Fruit fly (Drosophila melanogaster) whole organism, embryonic: ENCODE measurements around the gene Tsc1.

ENCODE experiments used
- Ada2b ChIP-seq: fragments of 200-800 bp; sonication (Bioruptor generic); IDR thresholded peaks from 2 replicates; pipeline ENCODE4 v1.3.6; 2022; ENCODE audit warnings: missing biosample characterization, missing genetic modification characterization
- Asciz ChIP-seq: fragments of 200-800 bp; sonication (Bioruptor generic); optimal IDR thresholded peaks from 2 replicates; lab custom pipeline; 2017; ENCODE audit warnings: missing biosample characterization, mild to moderate bottlenecking, missing genetic modification characterization, missing genetic modification reagents
- BtbVII ChIP-seq: fragments of 200-800 bp; sonication (Bioruptor generic); optimal IDR thresholded peaks from 3 replicates; lab custom pipeline; 2017; ENCODE audit warnings: missing biosample characterization, mild to moderate bottlenecking, missing genetic modification characterization
- CG10209 ChIP-seq: fragments of 200-800 bp; sonication (Bioruptor generic); optimal IDR thresholded peaks from 3 replicates; lab custom pipeline; 2017; ENCODE audit warnings: missing biosample characterization, mild to moderate bottlenecking, missing genetic modification characterization, missing genetic modification reagents
- CG10543 ChIP-seq: fragments of 200-800 bp; sonication (Bioruptor generic); optimal IDR thresholded peaks from 3 replicates; lab custom pipeline; 2017; ENCODE audit warnings: missing biosample characterization, mild to moderate bottlenecking, missing genetic modification characterization, moderate library complexity
- CG11398 ChIP-seq: fragments of 200-800 bp; sonication (Bioruptor generic); optimal IDR thresholded peaks from 2 replicates; lab custom pipeline; 2016; ENCODE audit warnings: missing biosample characterization, missing genetic modification characterization
- CG11504 ChIP-seq: fragments of 200-800 bp; sonication (Bioruptor generic); optimal IDR thresholded peaks from 3 replicates; lab custom pipeline; 2019; ENCODE audit warnings: missing biosample characterization, mild to moderate bottlenecking, missing genetic modification characterization, moderate library complexity
- CG12744 ChIP-seq: fragments of 200-800 bp; sonication (Bioruptor generic); optimal IDR thresholded peaks from 2 replicates; lab custom pipeline; 2016; ENCODE audit warnings: missing biosample characterization, missing genetic modification characterization
- CG14014 ChIP-seq: fragments of 200-800 bp; sonication (Bioruptor generic); IDR thresholded peaks from 2 replicates; pipeline ENCODE4 v1.3.6; 2022; ENCODE audit warnings: missing biosample characterization, missing genetic modification characterization
- CG14860 ChIP-seq: fragments of 200-800 bp; sonication (Bioruptor generic); IDR thresholded peaks from 3 replicates; pipeline ENCODE4 v1.3.6; 2022; ENCODE audit warnings: missing biosample characterization, missing genetic modification characterization; ENCODE audit not compliant: partially characterized antibody
- CG15269 ChIP-seq: fragments of 200-800 bp; sonication (Bioruptor generic); optimal IDR thresholded peaks from 2 replicates; lab custom pipeline; 2018; ENCODE audit warnings: missing biosample characterization, mild to moderate bottlenecking, missing genetic modification characterization, moderate library complexity
- CG16815 ChIP-seq: fragments of 200-800 bp; sonication (Bioruptor generic); optimal IDR thresholded peaks from 3 replicates; lab custom pipeline; 2017; ENCODE audit warnings: missing biosample characterization, mild to moderate bottlenecking, missing genetic modification characterization
- CG17361 ChIP-seq: fragments of 200-800 bp; sonication (Bioruptor generic); IDR thresholded peaks from 3 replicates; pipeline ENCODE4 v1.3.6; 2022; ENCODE audit warnings: missing biosample characterization, missing genetic modification characterization
- CG17385 ChIP-seq: fragments of 200-800 bp; sonication (Bioruptor generic); optimal IDR thresholded peaks from 3 replicates; lab custom pipeline; 2018; ENCODE audit warnings: missing biosample characterization, mild to moderate bottlenecking, missing genetic modification characterization
- CG17568 ChIP-seq: fragments of 200-800 bp; sonication (Bioruptor generic); optimal IDR thresholded peaks from 2 replicates; lab custom pipeline; 2018; ENCODE audit warnings: missing biosample characterization, mild to moderate bottlenecking, missing genetic modification characterization, moderate library complexity
- CG18619 ChIP-seq: fragments of 200-800 bp; sonication (Bioruptor generic); optimal IDR thresholded peaks from 3 replicates; lab custom pipeline; 2017; ENCODE audit warnings: missing biosample characterization, mild to moderate bottlenecking, missing genetic modification characterization
- CG2678 ChIP-seq: fragments of 200-800 bp; sonication (Bioruptor generic); optimal IDR thresholded peaks from 3 replicates; lab custom pipeline; 2019; ENCODE audit warnings: missing biosample characterization, mild to moderate bottlenecking, missing genetic modification characterization, moderate library complexity
- CG4328 ChIP-seq: fragments of 200-800 bp; sonication (Bioruptor generic); optimal IDR thresholded peaks from 3 replicates; lab custom pipeline; 2017; ENCODE audit warnings: missing biosample characterization, missing genetic modification reagents, missing genetic modification characterization
- CG4360 ChIP-seq: fragments of 200-800 bp; sonication (Bioruptor generic); IDR thresholded peaks from 2 replicates; pipeline ENCODE4 v1.3.6; 2022; ENCODE audit warnings: missing biosample characterization, missing genetic modification characterization
- CG6683 ChIP-seq: fragments of 200-800 bp; sonication (Bioruptor generic); optimal IDR thresholded peaks from 2 replicates; lab custom pipeline; 2017; ENCODE audit warnings: missing biosample characterization, mild to moderate bottlenecking, missing genetic modification characterization, missing genetic modification reagents
- CG6791 ChIP-seq: fragments of 200-800 bp; sonication (Bioruptor generic); IDR thresholded peaks from 3 replicates; pipeline ENCODE4 v1.3.6; 2022; ENCODE audit warnings: missing biosample characterization, missing genetic modification characterization; ENCODE audit not compliant: partially characterized antibody
- CG7839 ChIP-seq: fragments of 200-800 bp; sonication (Bioruptor generic); optimal IDR thresholded peaks from 3 replicates; lab custom pipeline; 2018; ENCODE audit warnings: missing biosample characterization, mild to moderate bottlenecking, missing genetic modification characterization, moderate library complexity
- CG7987 ChIP-seq: fragments of 200-800 bp; sonication (Bioruptor generic); optimal IDR thresholded peaks from 2 replicates; lab custom pipeline; 2018; ENCODE audit warnings: missing biosample characterization, mild to moderate bottlenecking, missing genetic modification characterization, moderate library complexity
- Camta ChIP-seq: fragments of 200-800 bp; sonication (Bioruptor generic); optimal IDR thresholded peaks from 2 replicates; lab custom pipeline; 2016; ENCODE audit warnings: missing biosample characterization, missing genetic modification characterization
- CkIIα-i1 ChIP-seq: fragments of 200-800 bp; sonication (Bioruptor generic); IDR thresholded peaks from 2 replicates; pipeline ENCODE4 v1.3.6; 2022; ENCODE audit warnings: missing biosample characterization, missing genetic modification characterization
- D19A ChIP-seq: fragments of 200-800 bp; optimal IDR thresholded peaks from 3 replicates; lab custom pipeline; 2019; ENCODE audit warnings: missing biosample characterization, mild to moderate bottlenecking, missing genetic modification characterization, moderate library complexity
- D19B ChIP-seq: fragments of 200-800 bp; sonication (Bioruptor generic); optimal IDR thresholded peaks from 2 replicates; lab custom pipeline; 2017; ENCODE audit warnings: missing biosample characterization, mild to moderate bottlenecking, missing genetic modification characterization
- Dfd ChIP-seq, 2 experiments: fragments of >200 bp; optimal IDR thresholded peaks; 2 replicates each; lab custom pipeline; 2017; ENCODE audit warnings: missing biosample characterization in 2 of 2, missing genetic modification characterization in 2 of 2
- Fer1 ChIP-seq: fragments of 200-800 bp; sonication (Bioruptor generic); optimal IDR thresholded peaks from 2 replicates; lab custom pipeline; 2017; ENCODE audit warnings: missing biosample characterization, mild to moderate bottlenecking, missing genetic modification characterization
- Gug ChIP-seq: fragments of 200-800 bp; sonication (Bioruptor generic); IDR thresholded peaks from 4 replicates; pipeline ENCODE4 v1.3.6; 2022; ENCODE audit warnings: missing biosample characterization, missing genetic modification characterization
- HLH3B ChIP-seq: fragments of 200-800 bp; sonication (Bioruptor generic); IDR thresholded peaks from 2 replicates; pipeline ENCODE4 v1.3.6; 2022; ENCODE audit warnings: missing biosample characterization, missing genetic modification characterization
- Mad ChIP-seq: fragments of 200-800 bp; sonication (Bioruptor generic); optimal IDR thresholded peaks from 2 replicates; lab custom pipeline; 2016; ENCODE audit warnings: missing biosample characterization, missing genetic modification characterization
- Neu2 ChIP-seq: fragments of 200-800 bp; sonication (Bioruptor generic); optimal IDR thresholded peaks from 3 replicates; lab custom pipeline; 2016; ENCODE audit warnings: missing biosample characterization, missing genetic modification characterization, borderline replicate concordance
- Oli ChIP-seq: fragments of 200-800 bp; sonication (Bioruptor generic); optimal IDR thresholded peaks from 2 replicates; lab custom pipeline; 2018; ENCODE audit warnings: missing biosample characterization, mild to moderate bottlenecking, missing genetic modification characterization, moderate library complexity
- Xrp1 ChIP-seq: fragments of 200-800 bp; sonication (Bioruptor generic); IDR thresholded peaks from 2 replicates; pipeline ENCODE4 v1.3.6; 2022; ENCODE audit warnings: missing biosample characterization, missing genetic modification characterization
- ara ChIP-seq: fragments of 200-800 bp; sonication (Bioruptor generic); IDR thresholded peaks from 2 replicates; pipeline ENCODE4 v1.3.6; 2022; ENCODE audit warnings: missing biosample characterization, missing genetic modification characterization
- ato ChIP-seq: fragments of 200-800 bp; sonication (Bioruptor generic); IDR thresholded peaks from 2 replicates; pipeline ENCODE4 v1.3.6; 2022; ENCODE audit warnings: missing biosample characterization, missing genetic modification characterization; ENCODE audit not compliant: partially characterized antibody
- btn ChIP-seq: fragments of 200-800 bp; sonication (Bioruptor generic); optimal IDR thresholded peaks from 2 replicates; lab custom pipeline; 2016; ENCODE audit warnings: missing biosample characterization, missing genetic modification characterization
- chm ChIP-seq: fragments of 200-800 bp; sonication (Bioruptor generic); IDR thresholded peaks from 2 replicates; pipeline ENCODE4 v1.3.6; 2022; ENCODE audit warnings: missing biosample characterization, missing genetic modification characterization
- dysf ChIP-seq: fragments of 200-800 bp; sonication (Bioruptor generic); IDR thresholded peaks from 3 replicates; pipeline ENCODE4 v1.3.6; 2022; ENCODE audit warnings: missing biosample characterization, missing genetic modification characterization
- eyg ChIP-seq: fragments of 200-800 bp; sonication (Bioruptor generic); optimal IDR thresholded peaks from 3 replicates; lab custom pipeline; 2016; ENCODE audit warnings: missing biosample characterization, missing genetic modification characterization
- gsb ChIP-seq: fragments of 200-800 bp; sonication (Bioruptor generic); IDR thresholded peaks from 2 replicates; pipeline ENCODE4 v1.3.6; 2022; ENCODE audit warnings: missing biosample characterization, missing genetic modification characterization
- h ChIP-seq: fragments of >200 bp; optimal IDR thresholded peaks from 2 replicates; lab custom pipeline; 2017
- mam ChIP-seq: fragments of 200-800 bp; sonication (Bioruptor generic); optimal IDR thresholded peaks from 3 replicates; lab custom pipeline; 2016; ENCODE audit warnings: missing biosample characterization, missing genetic modification characterization
- oc ChIP-seq: fragments of 200-800 bp; sonication (Bioruptor generic); optimal IDR thresholded peaks from 2 replicates; lab custom pipeline; 2018; ENCODE audit warnings: missing biosample characterization, mild to moderate bottlenecking, missing genetic modification characterization, moderate library complexity
- p53 ChIP-seq: fragments of 200-800 bp; sonication (Bioruptor generic); optimal IDR thresholded peaks from 2 replicates; lab custom pipeline; 2016; ENCODE audit warnings: missing biosample characterization, missing genetic modification characterization
- pfk ChIP-seq: fragments of 200-800 bp; sonication (Bioruptor generic); optimal IDR thresholded peaks from 2 replicates; lab custom pipeline; 2018; ENCODE audit warnings: missing biosample characterization, mild to moderate bottlenecking, missing genetic modification characterization, moderate library complexity
- slou ChIP-seq: fragments of 200-800 bp; sonication (Bioruptor generic); optimal IDR thresholded peaks from 3 replicates; lab custom pipeline; 2016; ENCODE audit warnings: missing biosample characterization, missing genetic modification characterization
- sr ChIP-seq: fragments of 200-800 bp; sonication (Bioruptor generic); IDR thresholded peaks from 3 replicates; pipeline ENCODE4 v1.3.6; 2022; ENCODE audit warnings: missing biosample characterization, missing genetic modification characterization
- trem ChIP-seq: fragments of 200-800 bp; optimal IDR thresholded peaks from 3 replicates; lab custom pipeline; 2019; ENCODE audit warnings: missing biosample characterization, mild to moderate bottlenecking, missing genetic modification characterization, moderate library complexity
- vfl ChIP-seq: fragments of 200-800 bp; sonication (Bioruptor generic); optimal IDR thresholded peaks from 2 replicates; lab custom pipeline; 2016; ENCODE audit warnings: missing biosample characterization, missing genetic modification characterization

Gene Tsc1

dm6 chr3R:24108902-24109389 lies 21.2 kb upstream of the Tsc1 start, which contains the start of the genes eIF4EHP and CG18428 (continued):
- TF ChIP-seq Asciz (GFP tag; lab: Kevin White, UChicago) = peak; percentile 99
- peak; percentile 94 for TF ChIP-seq mam (GFP tag; lab: Kevin White, UChicago)
- 0 out of 2 replicates have a peak, but pooled peaks have one; percentile 98 for TF ChIP-seq ara (GFP tag; lab: Robert Waterston, UW)
- peak; percentile 99 for TF ChIP-seq D19B (GFP tag; lab: Kevin White, UChicago)
- TF ChIP-seq CG18619 (GFP tag; lab: Kevin White, UChicago) = peak; percentile 99
- no peak for TF ChIP-seq Xrp1 (GFP tag; lab: Robert Waterston, UW)
- TF ChIP-seq CG10209 (GFP tag; lab: Kevin White, UChicago) = peak; percentile 99
- peak; percentile 99 for TF ChIP-seq Oli (tag; lab: Kevin White, UChicago)
- peak; percentile 84 for TF ChIP-seq Mad (GFP tag; lab: Kevin White, UChicago)
- TF ChIP-seq p53 = peak; percentile 4
- TF ChIP-seq CG2678 (tag; lab: Kevin White, UChicago) = peak; percentile 100
- no peak for TF ChIP-seq gsb (GFP tag; lab: Robert Waterston, UW)
- peak; percentile 99 for TF ChIP-seq CG17385 (GFP tag; lab: Kevin White, UChicago)
- peak; percentile 89 for TF ChIP-seq Camta (GFP tag; lab: Kevin White, UChicago)
- TF ChIP-seq CG10543 (GFP tag; lab: Kevin White, UChicago) = peak; percentile 100
- TF ChIP-seq vfl (GFP tag; lab: Kevin White, UChicago) = peak; percentile 91
- peak; percentile 74 for TF ChIP-seq eyg (GFP tag; lab: Kevin White, UChicago)
- peak; percentile 100 for TF ChIP-seq Fer1
- peak; percentile 99 for TF ChIP-seq CG4328 (GFP tag; lab: Kevin White, UChicago)
- no peak for TF ChIP-seq h (lab: Kevin White, UChicago)
- peak; percentile 99 for TF ChIP-seq BtbVII (GFP tag; lab: Kevin White, UChicago)
- TF ChIP-seq CG7987 (GFP tag; lab: Kevin White, UChicago) = peak; percentile 97
- no peak for TF ChIP-seq CG6791 (GFP tag; lab: Robert Waterston, UW)
- no peak for TF ChIP-seq dysf (GFP tag; lab: Robert Waterston, UW)
- no peak for TF ChIP-seq CG17361 (GFP tag; lab: Robert Waterston, UW)
- TF ChIP-seq CG14014 = no peak
- peak; percentile 99 for TF ChIP-seq D19A (tag; lab: Kevin White, UChicago)
- TF ChIP-seq CG14860 (GFP tag; lab: Robert Waterston, UW) = no peak
- TF ChIP-seq CG16815 (GFP tag; lab: Kevin White, UChicago) = peak; percentile 99
- no peak for TF ChIP-seq Dfd (GFP tag; optimal IDR thresholded peaks at IDR 0.05; lab: Kevin White, UChicago)
- peak; percentile 98 for TF ChIP-seq CG17568
- TF ChIP-seq CG12744 = peak; percentile 84
- TF ChIP-seq CG7839 (tag; lab: Kevin White, UChicago) = peak; percentile 100
- peak; percentile 99 for TF ChIP-seq oc (tag; lab: Kevin White, UChicago)
- no peak for TF ChIP-seq Ada2b (GFP tag; lab: Robert Waterston, UW)
- TF ChIP-seq CG11398 (GFP tag; lab: Kevin White, UChicago) = peak; percentile 79
- TF ChIP-seq ato = no peak
- no peak for TF ChIP-seq CG4360 (GFP tag; lab: Robert Waterston, UW)
- peak; percentile 89; the same call in 1 of the 2 replicates for TF ChIP-seq CkIIα-i1
- peak; percentile 97 for TF ChIP-seq trem (tag; lab: Kevin White, UChicago)
- TF ChIP-seq chm (GFP tag; lab: Robert Waterston, UW) = peak; percentile 97; the same call in 1 of the 2 replicates
- TF ChIP-seq sr (GFP tag; lab: Robert Waterston, UW) = peak; percentile 82; the same call in 2 of the 3 replicates
- peak; percentile 96 for TF ChIP-seq Gug
- TF ChIP-seq HLH3B (GFP tag; lab: Robert Waterston, UW) = no peak
- peak; percentile 97 for TF ChIP-seq slou (GFP tag; lab: Kevin White, UChicago)
- TF ChIP-seq CG11504 (tag; lab: Kevin White, UChicago) = peak; percentile 99
- no peak for TF ChIP-seq Neu2 (GFP tag; lab: Kevin White, UChicago)
- peak; percentile 96 for TF ChIP-seq CG6683 (GFP tag; lab: Kevin White, UChicago)
- peak; percentile 80 for TF ChIP-seq pfk (GFP tag; lab: Kevin White, UChicago)
- peak; percentile 100 for TF ChIP-seq CG15269 (tag; lab: Kevin White, UChicago)
- TF ChIP-seq btn (GFP tag; lab: Kevin White, UChicago) = peak; percentile 62
